Worm (Caenorhabditis elegans): ENCODE results near the gene immt-2.

ce11 chrV:16840961-16841360, 51.9 kb downstream of the immt-2 start, which contains the start of gene clec-40:
- no peak for TF ChIP-seq nhr-237 (tag; optimal IDR thresholded peaks at IDR 0.05)
- TF ChIP-seq mdl-1 (tag; optimal IDR thresholded peaks at IDR 0.05) = no peak
- no peak for TF ChIP-seq nhr-25 (tag; optimal IDR thresholded peaks at IDR 0.05)
- no peak for TF ChIP-seq elt-3 (tag; optimal IDR thresholded peaks at IDR 0.05)
- no peak for TF ChIP-seq gmeb-1 (tag; optimal IDR thresholded peaks at IDR 0.05)
- TF ChIP-seq snpc-4 (tag; optimal IDR thresholded peaks at IDR 0.05) = no peak
- no peak for TF ChIP-seq ama-1 (optimal IDR thresholded peaks at IDR 0.05)
- TF ChIP-seq fos-1 (tag; optimal IDR thresholded peaks at IDR 0.05) = no peak
- TF ChIP-seq unc-62 (GFP tag; optimal IDR thresholded peaks at IDR 0.05) = no peak
- TF ChIP-seq nhr-12 (tag; optimal IDR thresholded peaks at IDR 0.05) = no peak
- no peak for TF ChIP-seq lin-13 (GFP tag; optimal IDR thresholded peaks at IDR 0.05)

Data from whole organism, L2 larva.